ENCODE assay signal across 1 fruit fly cellular context in genomic region chrX:9142224-9142802, dm6.
A peak's percentile ranks its signal among the peaks of the same experiment; 100 is the strongest.
TF ChIP-seq lines count a peak whose summit lies in the region.

TSS of gene CG7065 (plus strand) at chrX:9142493.

TF ChIP-seq in whole organism, embryonic, 481 proteins besides CTCF, POLR2A, EP300 and RAD21 (continued from another document):
- TF ChIP-seq bbx (GFP tag; IDR thresholded peaks at IDR 0.05; lab: Robert Waterston, UW; ENCODE audit: partially characterized antibody) = peak; percentile 75
- no peak for TF ChIP-seq CG11504 (tag; optimal IDR thresholded peaks at IDR 0.05; lab: Kevin White, UChicago)
- no peak for TF ChIP-seq esg (GFP tag; conservative IDR thresholded peaks at IDR 0.05; lab: Robert Waterston, UW)
- TF ChIP-seq CG31224 (GFP tag; IDR thresholded peaks at IDR 0.05; lab: Robert Waterston, UW) = no peak
- TF ChIP-seq CG11456 (GFP tag; IDR thresholded peaks at IDR 0.05; lab: Robert Waterston, UW) = no peak
- TF ChIP-seq rib (GFP tag; IDR thresholded peaks at IDR 0.05; lab: Robert Waterston, UW) = no peak
- TF ChIP-seq slbo (GFP tag; IDR thresholded peaks at IDR 0.05; lab: Robert Waterston, UW) = no peak
- no peak for TF ChIP-seq wdn (GFP tag; IDR thresholded peaks at IDR 0.05; lab: Robert Waterston, UW)
- TF ChIP-seq dmrt99B (tag; optimal IDR thresholded peaks at IDR 0.05; lab: Kevin White, UChicago) = no peak
- no peak for TF ChIP-seq CG12071 (GFP tag; optimal IDR thresholded peaks at IDR 0.05; lab: Kevin White, UChicago)
- TF ChIP-seq lab (GFP tag; optimal IDR thresholded peaks at IDR 0.05; lab: Kevin White, UChicago) = no peak
- TF ChIP-seq ewg (GFP tag; optimal IDR thresholded peaks at IDR 0.05; lab: Kevin White, UChicago) = no peak
- no peak for TF ChIP-seq Bdp1 (GFP tag; optimal IDR thresholded peaks at IDR 0.05; lab: Kevin White, UChicago)
- TF ChIP-seq BtbVII (GFP tag; optimal IDR thresholded peaks at IDR 0.05; lab: Kevin White, UChicago) = no peak
- no peak for TF ChIP-seq croc (GFP tag; conservative IDR thresholded peaks at IDR 0.05; lab: Robert Waterston, UW)
- peak; percentile 17 for TF ChIP-seq CG17359 (tag; optimal IDR thresholded peaks at IDR 0.05; lab: Kevin White, UChicago)
- TF ChIP-seq ash1 (GFP tag; optimal IDR thresholded peaks at IDR 0.05; lab: Kevin White, UChicago) = no peak
- TF ChIP-seq kah (GFP tag; optimal IDR thresholded peaks at IDR 0.05; lab: Kevin White, UChicago) = no peak
- TF ChIP-seq CG34224 (GFP tag; IDR thresholded peaks at IDR 0.05; lab: Robert Waterston, UW; ENCODE audit: partially characterized antibody) = peak; percentile 35; the same call in 2 of the 3 replicates
- no peak for TF ChIP-seq caup (GFP tag; optimal IDR thresholded peaks at IDR 0.05; lab: Kevin White, UChicago; ENCODE audit: severe bottlenecking)
- TF ChIP-seq vnd (GFP tag; IDR thresholded peaks at IDR 0.05; lab: Robert Waterston, UW; ENCODE audit: partially characterized antibody) = peak; percentile 67
- no peak for TF ChIP-seq gcm2 (GFP tag; optimal IDR thresholded peaks at IDR 0.05; lab: Kevin White, UChicago)
- TF ChIP-seq ac (GFP tag; optimal IDR thresholded peaks at IDR 0.05; lab: Kevin White, UChicago) = no peak
- no peak for TF ChIP-seq CG15011 (GFP tag; optimal IDR thresholded peaks at IDR 0.05; lab: Kevin White, UChicago)
- no peak for TF ChIP-seq Fer3 (tag; optimal IDR thresholded peaks at IDR 0.05; lab: Kevin White, UChicago)
